Worm (Caenorhabditis elegans): ENCODE results near the gene K09E3.2.

The K09E3.2 gene

DNA sequence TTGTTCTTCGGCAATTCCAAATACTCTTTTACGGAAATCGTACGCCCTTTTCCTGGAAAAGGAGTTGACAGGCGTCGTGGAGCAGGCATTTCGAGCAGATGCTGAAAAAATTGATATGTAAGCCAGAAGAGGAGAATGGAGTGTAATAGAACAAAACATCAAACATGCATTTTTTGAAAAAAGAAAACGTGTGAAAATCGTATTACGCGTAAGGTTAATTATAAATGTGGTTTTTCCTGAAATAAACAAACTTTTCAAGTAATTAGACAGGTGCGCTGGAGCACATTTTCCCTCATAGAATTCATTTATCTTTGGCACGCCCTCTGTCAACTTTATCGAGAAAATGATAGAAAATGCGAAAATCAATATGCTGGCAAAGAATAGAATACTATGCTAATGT, 2.4 kb upstream of the K09E3.2 start, which contains the start of gene lido-6:
Gene lido-6 (minus strand): TSS at position 101 of the 400 bp plus-strand sequence.
- TF ChIP-seq ceh-82 (tag; optimal IDR thresholded peaks at IDR 0.05) (no peak), nhr-90 (tag; optimal IDR thresholded peaks at IDR 0.05; ENCODE audit: poor library complexity) (no peak)

DNA sequence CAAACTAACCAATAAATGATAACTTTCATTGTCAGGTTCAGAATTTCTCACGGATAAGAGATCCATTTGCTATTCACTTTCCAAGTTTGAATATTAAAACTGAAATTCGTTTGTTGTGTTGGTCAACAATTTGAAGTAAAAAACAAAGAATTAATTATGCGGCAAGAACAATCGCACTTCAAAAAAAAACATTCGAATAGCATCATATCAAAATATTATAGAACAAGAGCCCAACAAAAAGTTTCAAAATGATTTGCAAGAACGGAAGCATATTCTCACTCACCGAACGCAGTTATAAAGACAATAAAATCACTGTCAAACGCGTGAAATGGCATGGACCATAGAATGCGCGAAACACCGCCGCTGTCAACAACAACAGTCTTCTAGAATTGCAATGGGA, 17.0 kb downstream of the K09E3.2 start, which contains the start of gene K09E3.7:
Gene K09E3.7 (minus strand): TSS at position 101 of the 400 bp plus-strand sequence.
- TF ChIP-seq C16A3.4 (tag; optimal IDR thresholded peaks at IDR 0.05) (no peak), lin-35 (GFP tag; optimal IDR thresholded peaks at IDR 0.05) (no peak), grh-1 (GFP tag; IDR thresholded peaks at IDR 0.05) (no peak), ceh-63 (GFP tag; optimal IDR thresholded peaks at IDR 0.05) (no peak), ama-1 (optimal IDR thresholded peaks at IDR 0.05) (no peak), nhr-47 (tag; optimal IDR thresholded peaks at IDR 0.05) (no peak), hlh-17 (GFP tag; optimal IDR thresholded peaks at IDR 0.05; ENCODE audit: borderline replicate concordance) (no peak), skn-1 (tag; optimal IDR thresholded peaks at IDR 0.05) (no peak), dsc-1 (tag; optimal IDR thresholded peaks at IDR 0.05) (no peak), sox-4 (tag; optimal IDR thresholded peaks at IDR 0.05) (no peak), nhr-77 (tag; optimal IDR thresholded peaks at IDR 0.05) (no peak)

DNA sequence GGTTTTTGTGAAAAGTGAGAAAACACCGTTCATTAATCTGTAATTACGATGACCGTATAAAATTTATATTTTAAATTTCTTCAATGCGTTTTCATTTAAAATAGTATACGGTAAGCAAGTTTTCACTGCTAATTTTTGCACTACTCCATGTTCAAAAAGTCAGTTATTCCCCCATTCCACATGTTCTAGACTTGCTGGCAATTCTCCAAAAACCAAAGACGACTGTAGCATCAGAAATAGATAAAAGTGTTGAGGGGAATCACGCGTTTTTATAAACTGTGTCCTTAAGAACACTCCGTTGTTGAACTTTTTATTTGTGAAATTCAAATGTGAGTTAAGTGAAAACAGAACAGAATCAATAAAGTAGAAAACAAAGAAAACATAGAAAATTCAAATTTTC, 18.2 kb downstream of the K09E3.2 start:
- TF ChIP-seq ets-5 (GFP tag; IDR thresholded peaks at IDR 0.05), result no peak
- no peak for TF ChIP-seq hlh-17 (GFP tag; optimal IDR thresholded peaks at IDR 0.05; ENCODE audit: borderline replicate concordance)
- no peak for TF ChIP-seq fkh-10 (GFP tag; optimal IDR thresholded peaks at IDR 0.05)
- no peak for TF ChIP-seq nhr-12 (tag; optimal IDR thresholded peaks at IDR 0.05)
- TF ChIP-seq jun-1 (tag; optimal IDR thresholded peaks at IDR 0.05), result no peak
- peak; percentile 4 for TF ChIP-seq lin-13 (GFP tag; optimal IDR thresholded peaks at IDR 0.05)
- TF ChIP-seq zag-1 (tag; optimal IDR thresholded peaks at IDR 0.05), result no peak
- no peak for TF ChIP-seq fkh-8 (tag; optimal IDR thresholded peaks at IDR 0.05)
- TF ChIP-seq lin-39 (tag; optimal IDR thresholded peaks at IDR 0.05), result no peak
- no peak for TF ChIP-seq sup-37 (GFP tag; optimal IDR thresholded peaks at IDR 0.05)
- peak; percentile 2 for TF ChIP-seq nhr-20 (tag; optimal IDR thresholded peaks at IDR 0.05)
- TF ChIP-seq zip-4 (GFP tag; optimal IDR thresholded peaks at IDR 0.05), result no peak
- no peak for TF ChIP-seq lsy-2 (tag; optimal IDR thresholded peaks at IDR 0.05)
- no peak for TF ChIP-seq ceh-82 (tag; optimal IDR thresholded peaks at IDR 0.05)
- no peak for TF ChIP-seq mdl-1 (tag; optimal IDR thresholded peaks at IDR 0.05)
- no peak for TF ChIP-seq nhr-28 (tag; optimal IDR thresholded peaks at IDR 0.05)
- no peak for TF ChIP-seq snu-23 (GFP tag; optimal IDR thresholded peaks at IDR 0.05)
- no peak for TF ChIP-seq pqm-1 (tag; optimal IDR thresholded peaks at IDR 0.05)
- TF ChIP-seq swsn-7 (tag; optimal IDR thresholded peaks at IDR 0.05), result no peak
- no peak for TF ChIP-seq ces-1 (GFP tag; optimal IDR thresholded peaks at IDR 0.05)
- no peak for TF ChIP-seq sptf-1 (tag; optimal IDR thresholded peaks at IDR 0.05)
- TF ChIP-seq elt-2 (tag; optimal IDR thresholded peaks at IDR 0.05), result peak; percentile 70
- TF ChIP-seq nhr-47 (tag; optimal IDR thresholded peaks at IDR 0.05), result no peak
- no peak for TF ChIP-seq nhr-84 (tag; optimal IDR thresholded peaks at IDR 0.05)
- TF ChIP-seq nhr-237 (tag; optimal IDR thresholded peaks at IDR 0.05), result no peak
- no peak for TF ChIP-seq blmp-1 (tag; optimal IDR thresholded peaks at IDR 0.05)
- TF ChIP-seq lin-35 (GFP tag; optimal IDR thresholded peaks at IDR 0.05), result peak in 1 of 2 experiments; percentile 31
- no peak for TF ChIP-seq mab-9 (GFP tag; IDR thresholded peaks at IDR 0.05)
- TF ChIP-seq egl-27 (tag; optimal IDR thresholded peaks at IDR 0.05), result no peak
- no peak for TF ChIP-seq ztf-4 (tag; optimal IDR thresholded peaks at IDR 0.05)
- no peak for TF ChIP-seq Y116A8C.19 (tag; optimal IDR thresholded peaks at IDR 0.05; ENCODE audit: borderline replicate concordance)
- peak; percentile 10 for TF ChIP-seq mep-1 (tag; optimal IDR thresholded peaks at IDR 0.05)
- TF ChIP-seq unc-62 (GFP tag; optimal IDR thresholded peaks at IDR 0.05), result no peak
- no peak for TF ChIP-seq ceh-63 (GFP tag; optimal IDR thresholded peaks at IDR 0.05)
- no peak for TF ChIP-seq C34B4.2 (tag; optimal IDR thresholded peaks at IDR 0.05)
- TF ChIP-seq lin-14 (GFP tag; optimal IDR thresholded peaks at IDR 0.05), result no peak
- peak; percentile 22 for TF ChIP-seq nhr-71 (tag; optimal IDR thresholded peaks at IDR 0.05)
- TF ChIP-seq ceh-88 (GFP tag; IDR thresholded peaks at IDR 0.05), result no peak
- TF ChIP-seq unc-98 (GFP tag; IDR thresholded peaks at IDR 0.05), result no peak
- no peak for TF ChIP-seq lin-15B (tag; optimal IDR thresholded peaks at IDR 0.05)
- no peak for TF ChIP-seq pag-3 (tag; optimal IDR thresholded peaks at IDR 0.05; ENCODE audit: borderline replicate concordance, insufficient read depth)

Data from whole organism, L1 larva.